Fruit fly (Drosophila melanogaster): Measurements from ENCODE around the gene Obp83cd.

dm6 chr3R:6105160-6105559, 2.8 kb upstream of the Obp83cd start:
- TF ChIP-seq CG8388 (GFP tag; optimal IDR thresholded peaks at IDR 0.05) (no peak), lov (optimal IDR thresholded peaks at IDR 0.05) (no peak), lov (GFP tag; IDR thresholded peaks at IDR 0.05) (no peak), CG18262 (tag; optimal IDR thresholded peaks at IDR 0.05) (no peak), CG12104 (GFP tag; optimal IDR thresholded peaks at IDR 0.05) (no peak), CG9609 (GFP tag; optimal IDR thresholded peaks at IDR 0.05) (no peak), lmd (GFP tag; IDR thresholded peaks at IDR 0.05) (no peak), br (optimal IDR thresholded peaks at IDR 0.05) (no peak), Antp (GFP tag; optimal IDR thresholded peaks at IDR 0.05) (no peak)
